Fruit fly (Drosophila melanogaster) whole organism, prepupa: ENCODE results near the gene sosie.
A peak's percentile ranks its signal among the peaks of the same experiment; 100 is the strongest.

Source experiments
- CG4318 ChIP-seq: fragments of 200-800 bp; sonication (Bioruptor generic); optimal IDR thresholded peaks from 3 replicates; lab custom pipeline; 2017; ENCODE audit warnings: missing biosample characterization, mild to moderate bottlenecking, missing genetic modification characterization
- CG6854 ChIP-seq: fragments of 200-800 bp; sonication (Bioruptor generic); optimal IDR thresholded peaks from 2 replicates; lab custom pipeline; 2017; ENCODE audit warnings: missing biosample characterization, mild to moderate bottlenecking, missing genetic modification characterization
- CG8319 ChIP-seq: fragments of 200-800 bp; sonication (Bioruptor generic); optimal IDR thresholded peaks from 3 replicates; lab custom pipeline; 2016; ENCODE audit warnings: missing biosample characterization, missing genetic modification characterization
- CG8632 ChIP-seq: fragments of 200-800 bp; sonication (Bioruptor generic); optimal IDR thresholded peaks from 3 replicates; lab custom pipeline; 2016; ENCODE audit warnings: missing biosample characterization, missing genetic modification characterization
- Eip78C ChIP-seq: fragments of 200-800 bp; sonication (Bioruptor generic); peaks from one replicate; lab custom pipeline; 2016; ENCODE audit warnings: missing biosample characterization, missing genetic modification characterization
- Met ChIP-seq: fragments of 200-800 bp; sonication (Bioruptor generic); optimal IDR thresholded peaks from 3 replicates; lab custom pipeline; 2016; ENCODE audit warnings: missing biosample characterization, missing genetic modification characterization
- OdsH ChIP-seq: fragments of 200-800 bp; sonication (Bioruptor generic); optimal IDR thresholded peaks from 3 replicates; lab custom pipeline; 2016; ENCODE audit warnings: missing biosample characterization, missing genetic modification characterization
- Smox ChIP-seq: fragments of 200-800 bp; sonication (Bioruptor generic); optimal IDR thresholded peaks from 3 replicates; lab custom pipeline; 2016; ENCODE audit warnings: missing biosample characterization, missing genetic modification characterization
- Sox102F ChIP-seq: fragments of 200-800 bp; sonication (Bioruptor generic); optimal IDR thresholded peaks from 2 replicates; lab custom pipeline; 2016; ENCODE audit warnings: missing biosample characterization, mild to moderate bottlenecking, missing genetic modification characterization
- net ChIP-seq: fragments of 200-800 bp; sonication (Bioruptor generic); optimal IDR thresholded peaks from 3 replicates; lab custom pipeline; 2016; ENCODE audit warnings: missing biosample characterization, missing genetic modification characterization
- svp ChIP-seq: fragments of 200-800 bp; sonication (Bioruptor generic); peaks from one replicate; lab custom pipeline; 2016; ENCODE audit warnings: missing biosample characterization, missing genetic modification characterization

dm6 chr3R:24850420-24850819 lies 16.7 kb downstream of the sosie start, which contains the start of gene CG7006:
- TF ChIP-seq CG8319 (GFP tag; lab: Kevin White, UChicago) (no peak), CG8632 (no peak), Met (GFP tag; lab: Kevin White, UChicago) (no peak), svp (GFP tag; lab: Kevin White, UChicago) (no peak), CG4318 (GFP tag; lab: Kevin White, UChicago) (no peak), Smox (GFP tag; lab: Kevin White, UChicago) (no peak), Sox102F (GFP tag; lab: Kevin White, UChicago) (no peak), net (no peak), CG6854 (GFP tag; lab: Kevin White, UChicago) (no peak), OdsH (GFP tag; lab: Kevin White, UChicago) (no peak), Eip78C (peak; percentile 77)
